Worm (Caenorhabditis elegans) whole organism, late embryonic: ENCODE results near the gene pelo-1.

ENCODE experiments used
- F13H6.1 ChIP-seq: sonication (generic microtip); optimal IDR thresholded peaks from 2 replicates; lab custom pipeline; 2016; ENCODE audit warnings: missing genetic modification characterization, missing compliant biosample characterization
- T23F11.4 ChIP-seq: fragments of 200-800 bp; sonication (Bioruptor generic); optimal IDR thresholded peaks from 2 replicates; lab custom pipeline; 2018; ENCODE audit warnings: mild to moderate bottlenecking, missing genetic modification characterization, missing compliant biosample characterization
- ahr-1 ChIP-seq: sonication (generic microtip); optimal IDR thresholded peaks from 2 replicates; lab custom pipeline; 2016; ENCODE audit warnings: missing genetic modification characterization, missing compliant biosample characterization
- ama-1 ChIP-seq: fragments of 150-350 bp; optimal IDR thresholded peaks from 2 replicates; lab custom pipeline; 2014
- ceh-18 ChIP-seq: sonication (generic microtip); optimal IDR thresholded peaks from 2 replicates; lab custom pipeline; 2016; ENCODE audit warnings: missing genetic modification characterization, missing compliant biosample characterization
- ceh-19 ChIP-seq: fragments of 200-800 bp; sonication (Bioruptor generic); optimal IDR thresholded peaks from 2 replicates; lab custom pipeline; 2018; ENCODE audit warnings: mild to moderate bottlenecking, missing genetic modification characterization, missing compliant biosample characterization
- ceh-2 ChIP-seq: sonication (generic microtip); optimal IDR thresholded peaks from 2 replicates; lab custom pipeline; 2016; ENCODE audit warnings: missing genotype, missing genetic modification characterization, missing compliant biosample characterization
- ceh-24 ChIP-seq: sonication (generic microtip); optimal IDR thresholded peaks from 2 replicates; lab custom pipeline; 2016; ENCODE audit warnings: mild to moderate bottlenecking, missing genetic modification characterization, missing compliant biosample characterization
- ceh-30 ChIP-seq: fragments of 150-350 bp; optimal IDR thresholded peaks from 2 replicates; lab custom pipeline; 2014; ENCODE audit warnings: missing biosample characterization, missing genetic modification characterization
- ceh-31 ChIP-seq: sonication (generic microtip); optimal IDR thresholded peaks from 2 replicates; lab custom pipeline; 2016; ENCODE audit warnings: missing genetic modification characterization, missing compliant biosample characterization
- ceh-34 ChIP-seq: sonication (generic microtip); optimal IDR thresholded peaks from 2 replicates; lab custom pipeline; 2016; ENCODE audit warnings: mild to moderate bottlenecking, missing genetic modification characterization, missing compliant biosample characterization
- ceh-48 ChIP-seq: sonication (generic microtip); optimal IDR thresholded peaks from 2 replicates; lab custom pipeline; 2016; ENCODE audit warnings: missing genetic modification characterization, inconsistent platforms, missing compliant biosample characterization
- ceh-9 ChIP-seq: sonication (generic microtip); optimal IDR thresholded peaks from 2 replicates; lab custom pipeline; 2016; ENCODE audit warnings: mild to moderate bottlenecking, missing genetic modification characterization, inconsistent platforms, missing compliant biosample characterization
- dmd-4 ChIP-seq: sonication (generic microtip); optimal IDR thresholded peaks from 2 replicates; lab custom pipeline; 2016; ENCODE audit warnings: borderline replicate concordance, missing genetic modification characterization, missing compliant biosample characterization
- elt-2 ChIP-seq: sonication (generic microtip); optimal IDR thresholded peaks from 2 replicates; lab custom pipeline; 2016; ENCODE audit warnings: missing genetic modification reagents, missing genetic modification characterization, missing compliant biosample characterization
- ets-4 ChIP-seq: sonication (generic microtip); optimal IDR thresholded peaks from 2 replicates; lab custom pipeline; 2016; ENCODE audit warnings: missing genetic modification characterization, missing compliant biosample characterization
- eyg-1 ChIP-seq: sonication (generic microtip); optimal IDR thresholded peaks from 2 replicates; lab custom pipeline; 2016; ENCODE audit warnings: missing genotype, missing genetic modification characterization, missing compliant biosample characterization
- fkh-10 ChIP-seq: fragments of 150-350 bp; optimal IDR thresholded peaks from 2 replicates; lab custom pipeline; 2014; ENCODE audit warnings: missing biosample characterization, missing genetic modification reagents, missing genetic modification characterization
- fkh-6 ChIP-seq: sonication (generic microtip); optimal IDR thresholded peaks from 2 replicates; lab custom pipeline; 2016; ENCODE audit warnings: missing genetic modification characterization, missing compliant biosample characterization
- gmeb-2 ChIP-seq: sonication (generic microtip); optimal IDR thresholded peaks from 2 replicates; lab custom pipeline; 2016; ENCODE audit warnings: missing genetic modification characterization, inconsistent platforms, missing compliant biosample characterization
- hlh-13 ChIP-seq: fragments of 200-800 bp; sonication (Bioruptor generic); optimal IDR thresholded peaks from 2 replicates; lab custom pipeline; 2018; ENCODE audit warnings: mild to moderate bottlenecking, missing genetic modification characterization, missing compliant biosample characterization
- hlh-30 ChIP-seq: sonication (generic microtip); optimal IDR thresholded peaks from 2 replicates; lab custom pipeline; 2017; ENCODE audit warnings: antibody characterized with exemption, missing genetic modification characterization, missing compliant biosample characterization; ENCODE audit not compliant: insufficient read depth
- hlh-8 ChIP-seq: sonication (generic microtip); optimal IDR thresholded peaks from 2 replicates; lab custom pipeline; 2016; ENCODE audit warnings: missing genotype, missing genetic modification characterization, missing compliant biosample characterization
- lim-6 ChIP-seq: sonication (generic microtip); optimal IDR thresholded peaks from 2 replicates; lab custom pipeline; 2016; ENCODE audit warnings: missing genetic modification characterization, missing compliant biosample characterization
- lin-11 ChIP-seq: fragments of 200-800 bp; sonication (Bioruptor generic); optimal IDR thresholded peaks from 2 replicates; lab custom pipeline; 2018; ENCODE audit warnings: mild to moderate bottlenecking, missing genetic modification characterization, missing compliant biosample characterization
- madf-2 ChIP-seq: sonication (generic microtip); optimal IDR thresholded peaks from 2 replicates; lab custom pipeline; 2017; ENCODE audit warnings: missing genetic modification characterization, missing compliant biosample characterization
- mec-3 ChIP-seq: sonication (generic microtip); optimal IDR thresholded peaks from 2 replicates; lab custom pipeline; 2016; ENCODE audit warnings: borderline replicate concordance, missing genetic modification characterization, missing compliant biosample characterization
- nfya-1 ChIP-seq: sonication (generic microtip); optimal IDR thresholded peaks from 2 replicates; lab custom pipeline; 2017; ENCODE audit warnings: missing genetic modification characterization, mild to moderate bottlenecking, missing compliant biosample characterization, antibody characterized with exemption, moderate library complexity
- nhr-232 ChIP-seq: sonication (generic microtip); optimal IDR thresholded peaks from 2 replicates; lab custom pipeline; 2016; ENCODE audit warnings: missing genetic modification characterization, missing compliant biosample characterization
- pat-9 ChIP-seq: fragments of 200-800 bp; sonication (Bioruptor generic); optimal IDR thresholded peaks from 2 replicates; lab custom pipeline; 2018; ENCODE audit warnings: mild to moderate bottlenecking, missing genetic modification characterization, moderate library complexity, missing compliant biosample characterization
- pha-2 ChIP-seq: sonication (generic microtip); optimal IDR thresholded peaks from 2 replicates; lab custom pipeline; 2017; ENCODE audit warnings: mild to moderate bottlenecking, missing genetic modification characterization, missing compliant biosample characterization
- pqm-1 ChIP-seq: sonication (generic microtip); optimal IDR thresholded peaks from 2 replicates; lab custom pipeline; 2016; ENCODE audit warnings: missing genetic modification characterization, missing compliant biosample characterization
- rnt-1 ChIP-seq: sonication (generic microtip); optimal IDR thresholded peaks from 2 replicates; lab custom pipeline; 2016; ENCODE audit warnings: missing genetic modification characterization, missing compliant biosample characterization
- sdc-2 ChIP-seq: sonication (generic microtip); optimal IDR thresholded peaks from 2 replicates; lab custom pipeline; 2016; ENCODE audit warnings: missing genotype, missing genetic modification characterization, missing compliant biosample characterization
- sox-2 ChIP-seq: fragments of 200-800 bp; sonication (Bioruptor generic); IDR thresholded peaks from 2 replicates; pipeline ENCODE4 v1.3.6; 2022; ENCODE audit warnings: missing genetic modification reagents, missing genetic modification characterization, missing compliant biosample characterization
- tbx-7 ChIP-seq: sonication (generic microtip); optimal IDR thresholded peaks from 2 replicates; lab custom pipeline; 2016; ENCODE audit warnings: missing genotype, missing genetic modification characterization, missing compliant biosample characterization
- ttx-3 ChIP-seq: sonication (generic microtip); optimal IDR thresholded peaks from 2 replicates; lab custom pipeline; 2016; ENCODE audit warnings: missing genetic modification reagents, missing genetic modification characterization, missing compliant biosample characterization
- unc-42 ChIP-seq: sonication (generic microtip); optimal IDR thresholded peaks from 2 replicates; lab custom pipeline; 2016; ENCODE audit warnings: missing genotype, missing genetic modification characterization, missing compliant biosample characterization
- unc-55 ChIP-seq: sonication (generic microtip); optimal IDR thresholded peaks from 2 replicates; lab custom pipeline; 2017; ENCODE audit warnings: missing biosample characterization, missing genetic modification reagents, missing genetic modification characterization
- unc-86 ChIP-seq: sonication (generic microtip); optimal IDR thresholded peaks from 2 replicates; lab custom pipeline; 2016; ENCODE audit warnings: missing genetic modification characterization, missing compliant biosample characterization
- zip-5 ChIP-seq: sonication (generic microtip); optimal IDR thresholded peaks from 2 replicates; lab custom pipeline; 2016; ENCODE audit warnings: missing genetic modification characterization, missing compliant biosample characterization

pelo-1 gene

ce11 chrIII:4210661-4211060 lies 6.6 kb upstream of the pelo-1 start:
- TF ChIP-seq nfya-1 (tag; lab: Kevin White, UChicago) (peak; percentile 97), ets-4 (no peak)

- TF ChIP-seq nhr-232 (tag; lab: Kevin White, UChicago): no peak
- TF ChIP-seq unc-42 (tag; lab: Kevin White, UChicago): no peak
Observed at ce11 chrIII:4209188-4209587, 5.2 kb upstream of the pelo-1 start, which contains the start of gene phlp-2. Gene phlp-2 (plus strand): TSS chrIII:4209488.

ce11 chrIII:4208210-4208609 lies 4.2 kb upstream of the pelo-1 start:
- TF ChIP-seq ttx-3 (tag; lab: Kevin White, UChicago): no peak
- TF ChIP-seq ama-1 (lab: Kevin White, UChicago): no peak
- no peak for TF ChIP-seq T23F11.4 (GFP tag; lab: Kevin White, UChicago)
- TF ChIP-seq ceh-48: no peak
- no peak for TF ChIP-seq dmd-4 (tag; lab: Kevin White, UChicago)
- no peak for TF ChIP-seq ceh-2
- TF ChIP-seq nfya-1 (tag; lab: Kevin White, UChicago): no peak
- peak; percentile 45 for TF ChIP-seq ceh-31 (tag; lab: Kevin White, UChicago)
- TF ChIP-seq, all 69 proteins: peak for 1

- TF ChIP-seq ceh-31 (tag; lab: Kevin White, UChicago) (no peak), ceh-24 (no peak), hlh-13 (GFP tag; lab: Kevin White, UChicago) (no peak), zip-5 (no peak), ceh-30 (tag; lab: Kevin White, UChicago) (no peak), hlh-8 (tag; lab: Kevin White, UChicago) (no peak), fkh-10 (no peak), pat-9 (no peak), tbx-7 (tag; lab: Kevin White, UChicago) (no peak), ama-1 (lab: Kevin White, UChicago) (no peak)
Observed at ce11 chrIII:4205751-4206327, 1.8 kb upstream of the pelo-1 start, which contains the start of gene R74.8. Gene R74.8 (plus strand): TSS chrIII:4206277.

ce11 chrIII:4204964-4205363 lies 942 bp upstream of the pelo-1 start:
- no peak for TF ChIP-seq elt-2 (tag; lab: Kevin White, UChicago)
- no peak for TF ChIP-seq lim-6 (tag; lab: Kevin White, UChicago)
- TF ChIP-seq unc-86 (tag; lab: Kevin White, UChicago): no peak
- no peak for TF ChIP-seq hlh-30 (tag; lab: Kevin White, UChicago)
- no peak for TF ChIP-seq fkh-6 (tag; lab: Kevin White, UChicago)
- no peak for TF ChIP-seq rnt-1 (tag; lab: Kevin White, UChicago)
- no peak for TF ChIP-seq ttx-3 (tag; lab: Kevin White, UChicago)
- TF ChIP-seq ceh-18 (tag; lab: Kevin White, UChicago): no peak
- no peak for TF ChIP-seq sdc-2
- TF ChIP-seq madf-2 (tag; lab: Kevin White, UChicago): no peak
- no peak for TF ChIP-seq F13H6.1 (tag; lab: Kevin White, UChicago)
- no peak for TF ChIP-seq T23F11.4 (GFP tag; lab: Kevin White, UChicago)
- no peak for TF ChIP-seq pha-2 (tag; lab: Kevin White, UChicago)
- no peak for TF ChIP-seq ets-4

ce11 chrIII:4196988-4197384 lies 7.0 kb downstream of the pelo-1 start, which contains the start of gene asd-1:
Gene asd-1 (plus strand): TSS chrIII:4197285.
- TF ChIP-seq ceh-19 (GFP tag; lab: Kevin White, UChicago) (no peak), ceh-9 (tag; lab: Kevin White, UChicago) (no peak), pqm-1 (tag; lab: Kevin White, UChicago) (no peak), F13H6.1 (tag; lab: Kevin White, UChicago) (no peak), dmd-4 (tag; lab: Kevin White, UChicago) (no peak), lin-11 (no peak), elt-2 (tag; lab: Kevin White, UChicago) (no peak), mec-3 (no peak), ceh-31 (tag; lab: Kevin White, UChicago) (no peak), sox-2 (GFP tag; lab: Robert Waterston, UW) (no peak), ets-4 (no peak), T23F11.4 (GFP tag; lab: Kevin White, UChicago) (no peak), eyg-1 (tag; lab: Kevin White, UChicago) (no peak), pha-2 (tag; lab: Kevin White, UChicago) (no peak), unc-55 (no peak), gmeb-2 (tag; lab: Kevin White, UChicago) (no peak), hlh-30 (tag; lab: Kevin White, UChicago) (no peak), ceh-34 (no peak), ahr-1 (no peak), unc-42 (tag; lab: Kevin White, UChicago) (no peak)
